Worm (Caenorhabditis elegans) whole organism, L1 larva: Measurements from ENCODE around the gene irld-66.

Experiments
- C04F5.9 ChIP-seq: sonication (generic microtip); optimal IDR thresholded peaks from 2 replicates; lab custom pipeline; 2016; ENCODE audit warnings: missing genetic modification characterization, missing compliant biosample characterization
- aha-1 ChIP-seq: fragments of 150-350 bp; optimal IDR thresholded peaks from 2 replicates; lab custom pipeline; 2014; ENCODE audit warnings: missing biosample characterization, missing genetic modification characterization
- alr-1 ChIP-seq: fragments of 200-800 bp; sonication (Bioruptor generic); optimal IDR thresholded peaks from 2 replicates; lab custom pipeline; 2018; ENCODE audit warnings: borderline replicate concordance, mild to moderate bottlenecking, missing genetic modification characterization, missing compliant biosample characterization
- ceh-82 ChIP-seq, 3 experiments: fragments of 150-350 bp in 1 of 3; sonication (generic microtip) in 2 of 3; optimal IDR thresholded peaks; 2 replicates each; lab custom pipeline; 2014 to 2017; ENCODE audit warnings: missing biosample characterization in 3 of 3, missing genetic modification characterization in 3 of 3
- ceh-88 ChIP-seq: fragments of 200-800 bp; sonication (Bioruptor generic); IDR thresholded peaks from 2 replicates; pipeline ENCODE4 v1.3.6; 2022; ENCODE audit warnings: missing genetic modification characterization, missing compliant biosample characterization
- efl-3 ChIP-seq: fragments of 200-800 bp; sonication (Bioruptor generic); optimal IDR thresholded peaks from 2 replicates; lab custom pipeline; 2018; ENCODE audit warnings: mild to moderate bottlenecking, missing genetic modification characterization, missing compliant biosample characterization
- egl-13 ChIP-seq: sonication (generic microtip); optimal IDR thresholded peaks from 2 replicates; lab custom pipeline; 2016; ENCODE audit warnings: missing genotype, missing genetic modification reagents, missing genetic modification characterization, missing compliant biosample characterization
- hlh-17 ChIP-seq: fragments of 200-800 bp; sonication (Bioruptor generic); optimal IDR thresholded peaks from 2 replicates; lab custom pipeline; 2018; ENCODE audit warnings: missing genetic modification characterization, mild to moderate bottlenecking, missing compliant biosample characterization, moderate library complexity, borderline replicate concordance
- hlh-4 ChIP-seq: sonication (generic microtip); optimal IDR thresholded peaks from 2 replicates; lab custom pipeline; 2016; ENCODE audit warnings: mild to moderate bottlenecking, missing genetic modification characterization, missing compliant biosample characterization
- hpl-2 ChIP-seq: fragments of 150-350 bp; optimal IDR thresholded peaks from 2 replicates; lab custom pipeline; 2014; ENCODE audit warnings: missing biosample characterization, missing genetic modification reagents, missing genetic modification characterization
- irx-1 ChIP-seq: sonication (generic microtip); optimal IDR thresholded peaks from 2 replicates; lab custom pipeline; 2016; ENCODE audit warnings: missing genetic modification characterization, missing compliant biosample characterization
- isw-1 ChIP-seq: fragments of 200-800 bp; sonication (Bioruptor generic); IDR thresholded peaks from 2 replicates; pipeline ENCODE4 v1.3.6; 2022; ENCODE audit warnings: missing genetic modification characterization, missing compliant biosample characterization
- lin-15B ChIP-seq: fragments of 150-350 bp; sonication (generic microtip); optimal IDR thresholded peaks from 3 replicates; lab custom pipeline; 2014; ENCODE audit warnings: missing biosample characterization, missing genetic modification characterization
- lir-3 ChIP-seq: sonication (generic microtip); optimal IDR thresholded peaks from 2 replicates; lab custom pipeline; 2016; ENCODE audit warnings: mild to moderate bottlenecking, missing genetic modification characterization, moderate library complexity, missing compliant biosample characterization; ENCODE audit not compliant: poor library complexity
- lsy-2 ChIP-seq, 2 experiments: fragments of 150-350 bp; optimal IDR thresholded peaks; 2 replicates each; lab custom pipeline; 2014; ENCODE audit warnings: missing biosample characterization in 2 of 2, missing genetic modification characterization in 2 of 2
- mab-9 ChIP-seq: fragments of 200-800 bp; sonication (Bioruptor generic); IDR thresholded peaks from 2 replicates; pipeline ENCODE4 v1.3.6; 2022; ENCODE audit warnings: missing genetic modification reagents, missing genetic modification characterization, missing compliant biosample characterization
- mdl-1 ChIP-seq, 2 experiments: fragments of 150-350 bp; optimal IDR thresholded peaks; 2 replicates each; lab custom pipeline; 2014 to 2017; ENCODE audit warnings: missing biosample characterization in 2 of 2, missing genetic modification characterization in 2 of 2, inconsistent platforms in 1 of 2
- mep-1 ChIP-seq: fragments of 150-350 bp; optimal IDR thresholded peaks from 2 replicates; lab custom pipeline; 2014; ENCODE audit warnings: missing biosample characterization, missing genetic modification characterization
- nhr-19 ChIP-seq: fragments of 200-800 bp; sonication (Bioruptor generic); conservative IDR thresholded peaks from 2 replicates; pipeline ENCODE4 v1.3.6; 2022; ENCODE audit warnings: missing genetic modification characterization, missing compliant biosample characterization
- nhr-20 ChIP-seq: sonication (generic microtip); optimal IDR thresholded peaks from 2 replicates; lab custom pipeline; 2016; ENCODE audit warnings: mild to moderate bottlenecking, missing genetic modification characterization, missing compliant biosample characterization
- nhr-237 ChIP-seq: fragments of 150-350 bp; optimal IDR thresholded peaks from 2 replicates; lab custom pipeline; 2014; ENCODE audit warnings: missing biosample characterization, missing genetic modification characterization
- nhr-28 ChIP-seq: fragments of 150-350 bp; optimal IDR thresholded peaks from 2 replicates; lab custom pipeline; 2014; ENCODE audit warnings: missing biosample characterization, missing genetic modification characterization
- nhr-47 ChIP-seq: sonication (generic microtip); optimal IDR thresholded peaks from 2 replicates; lab custom pipeline; 2016; ENCODE audit warnings: mild to moderate bottlenecking, missing genetic modification characterization, moderate library complexity, missing compliant biosample characterization
- nhr-71 ChIP-seq: sonication (generic microtip); optimal IDR thresholded peaks from 2 replicates; lab custom pipeline; 2016; ENCODE audit warnings: mild to moderate bottlenecking, missing genetic modification characterization, moderate library complexity, missing compliant biosample characterization
- nhr-76 ChIP-seq: sonication (generic microtip); optimal IDR thresholded peaks from 2 replicates; lab custom pipeline; 2017; ENCODE audit warnings: missing biosample characterization, missing genetic modification characterization
- nhr-77 ChIP-seq: fragments of 150-350 bp; optimal IDR thresholded peaks from 2 replicates; lab custom pipeline; 2014; ENCODE audit warnings: missing biosample characterization, missing genetic modification characterization
- nhr-85 ChIP-seq: sonication (generic microtip); peaks from one replicate; lab custom pipeline; 2016; ENCODE audit warnings: missing genetic modification characterization, inconsistent platforms, missing compliant biosample characterization
- sox-4 ChIP-seq: sonication (generic microtip); optimal IDR thresholded peaks from 2 replicates; lab custom pipeline; 2016; ENCODE audit warnings: missing genetic modification characterization, missing compliant biosample characterization
- sup-37 ChIP-seq: fragments of 200-800 bp; sonication (Bioruptor generic); optimal IDR thresholded peaks from 2 replicates; lab custom pipeline; 2018; ENCODE audit warnings: mild to moderate bottlenecking, missing genetic modification characterization, missing compliant biosample characterization
- unc-62 ChIP-seq: fragments of 150-350 bp; optimal IDR thresholded peaks from 2 replicates; lab custom pipeline; 2014; ENCODE audit warnings: missing biosample characterization, missing genetic modification reagents, missing genetic modification characterization
- unc-86 ChIP-seq: sonication (generic microtip); optimal IDR thresholded peaks from 2 replicates; lab custom pipeline; 2016; ENCODE audit warnings: missing genetic modification characterization, missing compliant biosample characterization
- unc-98 ChIP-seq: fragments of 200-800 bp; sonication (Bioruptor generic); IDR thresholded peaks from 2 replicates; pipeline ENCODE4 v1.3.6; 2022; ENCODE audit warnings: missing genetic modification characterization, missing compliant biosample characterization
- zag-1 ChIP-seq: fragments of 150-350 bp; optimal IDR thresholded peaks from 2 replicates; lab custom pipeline; 2014; ENCODE audit warnings: missing biosample characterization, missing genetic modification characterization
- zip-4 ChIP-seq: fragments of 200-800 bp; sonication (Bioruptor generic); optimal IDR thresholded peaks from 2 replicates; lab custom pipeline; 2018; ENCODE audit warnings: mild to moderate bottlenecking, missing genetic modification characterization, moderate library complexity, missing compliant biosample characterization

The irld-66 gene

DNA sequence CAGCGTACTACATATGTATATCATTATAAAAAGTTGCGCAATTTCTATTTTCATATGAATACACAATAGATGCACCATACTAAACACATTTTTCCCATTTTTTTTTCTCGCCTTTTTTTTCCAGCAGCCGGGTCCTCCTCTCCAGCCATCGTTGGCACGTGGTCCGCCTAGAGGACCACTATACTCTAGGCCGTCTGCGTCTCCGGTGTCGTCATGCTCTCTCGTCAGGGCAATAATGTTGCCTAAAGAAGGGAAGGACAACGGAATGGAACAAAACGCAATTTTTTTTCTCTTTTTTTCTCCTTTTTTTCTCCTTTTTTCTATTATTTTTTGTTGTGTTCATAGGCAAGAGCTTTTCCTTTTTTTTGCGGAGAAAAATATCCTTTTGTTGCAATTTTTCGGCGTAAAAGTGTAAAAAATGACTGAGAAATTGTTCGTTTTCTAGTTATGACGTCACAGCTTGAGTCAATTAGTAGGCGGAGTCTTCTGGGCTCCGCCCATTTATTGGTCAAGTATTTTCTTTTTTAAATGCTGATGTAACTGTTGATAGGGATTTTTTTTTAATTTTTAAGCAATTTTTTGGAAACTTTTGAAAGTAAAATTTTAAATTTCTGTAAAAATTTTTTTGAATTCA, 22.0 kb upstream of the irld-66 start (continued):
- peak; percentile 69 for TF ChIP-seq unc-86

DNA sequence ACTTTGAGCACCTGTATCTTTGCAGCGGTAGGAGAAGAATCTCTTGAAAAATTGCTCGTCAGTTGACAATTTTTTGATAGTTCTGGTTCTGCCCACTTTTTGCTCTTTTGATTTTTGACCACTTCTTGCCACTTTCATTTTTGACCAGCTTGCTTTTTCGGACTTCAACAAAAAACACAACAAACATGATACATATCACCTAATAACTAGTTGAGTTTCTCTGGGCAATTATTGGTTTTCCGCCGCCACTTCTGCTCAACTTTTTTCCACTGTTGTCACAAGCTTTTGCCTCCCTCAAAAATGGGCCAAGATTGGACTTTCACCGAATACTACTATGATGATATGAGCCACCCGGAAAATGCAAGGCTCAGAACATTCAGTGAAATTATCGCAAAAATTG, 17.7 kb upstream of the irld-66 start, which contains the start of gene srw-60:
TSS of gene srw-60 (plus strand) at position 301 of the 400 bp plus-strand sequence.
- no peak for TF ChIP-seq nhr-47 (tag; lab: Kevin White, UChicago)
- TF ChIP-seq mab-9 (GFP tag; lab: Robert Waterston, UW): no peak
- no peak for TF ChIP-seq lin-15B (tag; lab: Kevin White, UChicago)
- no peak for TF ChIP-seq hpl-2 (GFP tag; lab: Kevin White, UChicago)
- TF ChIP-seq lsy-2 (tag; optimal IDR thresholded peaks at IDR 0.05; lab: Kevin White, UChicago): no peak
- no peak for TF ChIP-seq mep-1 (tag; lab: Kevin White, UChicago)
- TF ChIP-seq, all 84 proteins: peak for 0

DNA sequence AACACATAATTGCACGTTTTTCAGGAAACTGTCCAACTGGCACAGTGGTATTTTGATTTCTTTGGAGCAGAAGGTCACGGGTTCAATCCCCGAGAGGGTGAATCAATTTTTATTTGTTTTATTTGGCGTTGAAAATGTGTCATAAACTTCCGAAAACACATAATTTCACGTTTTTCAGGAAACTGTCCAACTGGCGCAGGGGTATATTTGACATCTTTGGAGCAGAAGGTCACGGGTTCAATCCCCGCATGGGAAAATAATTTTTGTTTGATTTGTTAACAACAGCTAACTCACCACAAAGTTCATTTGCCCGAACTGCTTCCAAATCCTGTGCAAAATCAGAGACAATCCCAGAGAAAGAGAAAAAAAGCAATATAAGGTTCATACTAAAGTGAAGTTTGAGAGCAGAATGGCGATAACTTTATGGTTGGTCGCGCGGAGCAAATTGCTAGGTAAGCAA, 15.0 kb upstream of the irld-66 start, which contains the start of gene irld-48:
TSS of gene irld-48 (plus strand) at position 410 of the 460 bp plus-strand sequence.
- no peak for TF ChIP-seq zag-1
- TF ChIP-seq sup-37 (GFP tag; lab: Kevin White, UChicago): no peak
- no peak for TF ChIP-seq nhr-76
- no peak for TF ChIP-seq unc-86
- no peak for TF ChIP-seq ceh-82 (tag; optimal IDR thresholded peaks at IDR 0.05; lab: Kevin White, UChicago)
- no peak for TF ChIP-seq efl-3 (GFP tag; lab: Kevin White, UChicago)
- TF ChIP-seq, all 84 proteins: peak for 0

DNA sequence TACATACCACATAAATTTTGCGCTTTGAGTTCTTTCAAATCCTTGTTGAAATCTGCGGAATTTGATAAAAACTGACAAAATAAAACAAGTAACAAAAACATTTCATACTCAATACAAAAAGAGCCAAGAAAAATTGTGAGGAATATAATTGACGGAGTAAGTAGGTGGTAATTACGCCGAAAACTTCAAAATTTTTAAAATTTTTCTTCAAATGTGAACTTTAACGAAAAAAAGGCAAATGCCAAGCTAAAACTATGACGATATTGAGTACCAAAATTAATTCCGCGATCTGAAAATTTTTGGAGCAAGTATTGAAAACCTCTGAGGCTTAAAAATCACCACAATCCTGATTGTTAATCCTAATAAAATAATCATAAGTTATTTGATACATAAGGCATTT, 12.0 kb upstream of the irld-66 start, which contains the start of gene irld-51:
TSS of gene irld-51 (minus strand) at position 101 of the 400 bp plus-strand sequence.
- no peak for TF ChIP-seq nhr-71 (tag; lab: Kevin White, UChicago)

DNA sequence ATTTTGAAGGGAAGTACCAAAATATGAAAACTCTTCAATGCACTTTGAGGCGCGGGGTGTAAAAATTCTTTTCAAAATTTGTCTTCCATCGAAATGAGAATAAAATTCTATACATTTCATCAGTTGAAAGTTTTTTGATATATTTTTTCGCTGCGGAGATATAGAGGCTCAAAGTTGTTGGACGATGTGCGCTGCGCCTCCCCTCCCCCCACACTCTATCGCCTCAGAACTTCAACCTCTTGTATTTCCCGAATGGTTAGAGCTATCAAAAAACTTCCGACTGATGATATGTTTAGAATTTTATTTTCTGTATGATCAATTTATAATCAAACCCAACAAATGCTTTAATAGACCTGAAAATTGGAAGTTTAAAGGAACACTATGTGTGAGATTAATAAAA, 8.0 kb upstream of the irld-66 start:
- TF ChIP-seq hlh-17 (GFP tag; lab: Kevin White, UChicago) (no peak), alr-1 (tag; lab: Kevin White, UChicago) (no peak), sox-4 (tag; lab: Kevin White, UChicago) (no peak)
- TF ChIP-seq, all 84 proteins: peak for 0

DNA sequence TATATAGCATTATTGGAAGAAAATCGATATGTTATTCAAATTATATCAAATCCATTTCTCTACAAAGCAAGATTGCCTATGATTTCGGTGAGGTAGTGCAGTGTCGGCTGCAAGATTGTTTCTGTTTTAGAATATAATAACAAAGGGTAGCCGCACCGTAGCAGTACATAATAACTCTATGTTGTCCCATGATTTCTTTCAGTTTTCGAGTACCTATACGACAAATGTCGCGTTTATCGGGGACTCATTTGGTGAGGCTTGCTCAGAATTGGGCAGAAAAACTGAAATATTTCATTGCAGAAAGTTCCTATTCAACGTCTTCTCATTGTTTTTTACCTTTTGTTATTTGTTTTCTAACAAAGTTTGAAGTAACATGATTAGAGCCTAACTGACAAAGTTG, 5.8 kb upstream of the irld-66 start, which contains the start of gene srw-79:
TSS of gene srw-79 (plus strand) at position 301 of the 400 bp plus-strand sequence.
- no peak for TF ChIP-seq mep-1 (tag; lab: Kevin White, UChicago)
- no peak for TF ChIP-seq mdl-1 (tag; optimal IDR thresholded peaks at IDR 0.05; lab: Kevin White, UChicago)
- TF ChIP-seq irx-1: no peak
- TF ChIP-seq ceh-88 (GFP tag; lab: Robert Waterston, UW): no peak
- no peak for TF ChIP-seq lir-3 (tag; lab: Kevin White, UChicago)
- no peak for TF ChIP-seq nhr-20 (tag; lab: Kevin White, UChicago)
- no peak for TF ChIP-seq nhr-85 (tag; lab: Kevin White, UChicago)
- TF ChIP-seq unc-98: no peak
- TF ChIP-seq isw-1: no peak
- TF ChIP-seq nhr-77 (tag; lab: Kevin White, UChicago): no peak

DNA sequence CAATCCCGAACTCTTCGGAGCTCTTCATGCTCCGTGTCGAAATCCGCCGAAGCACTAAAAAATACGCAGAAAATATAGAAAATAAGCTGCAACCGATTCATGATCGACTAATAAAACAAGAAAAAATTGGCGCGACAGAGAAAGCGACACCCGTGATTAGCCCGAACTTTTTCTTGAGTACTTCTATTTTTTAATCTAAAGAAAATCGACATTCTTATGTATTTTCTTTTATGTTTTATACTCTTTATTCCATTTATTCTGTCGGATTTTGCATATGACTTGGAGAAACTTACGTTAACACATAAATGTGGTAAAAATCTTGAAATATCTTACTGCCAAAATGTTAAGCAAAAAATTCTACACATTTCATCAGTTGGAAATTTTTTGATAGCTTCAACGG, 3.3 kb upstream of the irld-66 start, which contains the start of the genes irld-50 and irld-49:
TSS of gene irld-50 (minus strand) at position 101 of the 400 bp plus-strand sequence.
TSS of gene irld-49 (plus strand) at position 211 of the 400 bp plus-strand sequence.
- TF ChIP-seq alr-1 (tag; lab: Kevin White, UChicago) (no peak), nhr-28 (tag; lab: Kevin White, UChicago) (no peak), hlh-4 (no peak), nhr-20 (tag; lab: Kevin White, UChicago) (no peak), zip-4 (GFP tag; lab: Kevin White, UChicago) (no peak), C04F5.9 (tag; lab: Kevin White, UChicago) (no peak), nhr-237 (tag; lab: Kevin White, UChicago) (no peak), nhr-19 (no peak), unc-62 (GFP tag; lab: Kevin White, UChicago) (no peak), aha-1 (no peak), nhr-71 (tag; lab: Kevin White, UChicago) (no peak), egl-13 (tag; lab: Kevin White, UChicago) (no peak)
- TF ChIP-seq, all 84 proteins: peak for 0
